Fruit fly (Drosophila melanogaster): ENCODE measurements around the gene cyc.

Gene cyc

DNA sequence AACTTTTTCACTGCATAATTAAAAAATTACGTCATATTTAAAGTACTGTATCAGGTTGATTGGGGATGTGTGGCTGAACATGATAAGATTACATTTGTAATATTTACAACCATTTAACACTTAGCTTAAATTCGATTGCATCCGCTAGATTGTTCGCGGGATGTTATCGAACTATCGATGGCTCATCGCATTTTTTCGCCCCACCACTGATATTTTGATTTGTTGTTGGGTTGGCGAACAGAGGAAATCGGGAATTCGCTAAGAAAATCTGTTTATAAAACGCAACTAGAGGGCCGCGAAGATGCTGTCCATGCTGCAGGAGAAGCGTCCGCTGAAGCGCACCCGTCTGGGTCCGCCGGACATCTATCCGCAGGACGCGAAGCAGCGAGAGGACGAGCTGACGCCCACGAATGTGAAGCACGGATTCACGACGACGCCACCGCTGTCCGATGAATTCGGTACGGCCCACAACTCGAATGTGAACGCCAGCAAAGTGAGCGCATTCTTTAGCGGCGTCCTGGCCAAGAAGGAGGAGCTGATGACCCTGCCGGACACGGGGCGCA lies 20.7 kb upstream of the cyc start, which contains the start of gene kto:
kto (plus strand) TSS at position 240 of the 563 bp plus-strand sequence.
- TF ChIP-seq ac (GFP tag; optimal IDR thresholded peaks at IDR 0.05) (no peak), mirr (GFP tag; optimal IDR thresholded peaks at IDR 0.05) (peak; percentile 57), Xrp1 (GFP tag; IDR thresholded peaks at IDR 0.05) (no peak), Doc3 (GFP tag; IDR thresholded peaks at IDR 0.05; ENCODE audit: partially characterized antibody) (peak; percentile 81), ci (GFP tag; IDR thresholded peaks at IDR 0.05) (no peak), bbx (GFP tag; IDR thresholded peaks at IDR 0.05; ENCODE audit: partially characterized antibody) (peak; percentile 92), zen2 (GFP tag; IDR thresholded peaks at IDR 0.05; ENCODE audit: partially characterized antibody) (peak; percentile 81), dysf (GFP tag; IDR thresholded peaks at IDR 0.05) (no peak), CG6272 (GFP tag; IDR thresholded peaks at IDR 0.05) (no peak), CG9727 (GFP tag; optimal IDR thresholded peaks at IDR 0.05) (no peak), Atf6 (GFP tag; IDR thresholded peaks at IDR 0.05) (no peak), CG10654 (GFP tag; optimal IDR thresholded peaks at IDR 0.05) (no peak), HLHmδ (GFP tag; optimal IDR thresholded peaks at IDR 0.05) (no peak), Sox102F (GFP tag; optimal IDR thresholded peaks at IDR 0.05) (no peak), CG17568 (GFP tag; optimal IDR thresholded peaks at IDR 0.05) (no peak), CoRest (tag; optimal IDR thresholded peaks at IDR 0.05) (no peak), Aef1 (GFP tag; IDR thresholded peaks at IDR 0.05) (peak; percentile 68), Sry-δ (GFP tag; optimal IDR thresholded peaks at IDR 0.05) (peak; percentile 91), oc (tag; optimal IDR thresholded peaks at IDR 0.05) (no peak), CG4360 (GFP tag; IDR thresholded peaks at IDR 0.05) (peak; percentile 76), CG14710 (tag; optimal IDR thresholded peaks at IDR 0.05) (peak; percentile 10), unc-4 (GFP tag; IDR thresholded peaks at IDR 0.05; ENCODE audit: partially characterized antibody) (peak; percentile 91), cwo (GFP tag; optimal IDR thresholded peaks at IDR 0.05) (no peak), Elba2 (GFP tag; optimal IDR thresholded peaks at IDR 0.05) (peak; percentile 20), nom (GFP tag; optimal IDR thresholded peaks at IDR 0.05) (no peak), Neu2 (GFP tag; optimal IDR thresholded peaks at IDR 0.05; ENCODE audit: borderline replicate concordance) (peak; percentile 67), CG18599 (GFP tag; optimal IDR thresholded peaks at IDR 0.05) (no peak), Opbp (GFP tag; IDR thresholded peaks at IDR 0.05; ENCODE audit: partially characterized antibody) (peak; percentile 93), Dip2 (GFP tag; IDR thresholded peaks at IDR 0.05) (no peak), trem (tag; optimal IDR thresholded peaks at IDR 0.05) (peak; percentile 34), nerfin-2 (GFP tag; IDR thresholded peaks at IDR 0.05; ENCODE audit: partially characterized antibody) (peak; percentile 83), MBD-R2 (GFP tag; IDR thresholded peaks at IDR 0.05) (peak; percentile 69), Bdp1 (GFP tag; optimal IDR thresholded peaks at IDR 0.05) (no peak), E2f2 (GFP tag; IDR thresholded peaks at IDR 0.05) (peak; percentile 97), knrl (GFP tag; IDR thresholded peaks at IDR 0.05; ENCODE audit: partially characterized antibody) (peak; percentile 76), mld (GFP tag; IDR thresholded peaks at IDR 0.05; ENCODE audit: partially characterized antibody) (peak; percentile 78), hb (GFP tag; IDR thresholded peaks at IDR 0.05; ENCODE audit: partially characterized antibody) (peak; percentile 73; the same call in 2 of the 3 replicates), CG7963 (GFP tag; IDR thresholded peaks at IDR 0.05; ENCODE audit: partially characterized antibody) (peak; percentile 75), btn (GFP tag; optimal IDR thresholded peaks at IDR 0.05) (no peak), HmgZ (tag; optimal IDR thresholded peaks at IDR 0.05) (peak; percentile 29), shn (GFP tag; optimal IDR thresholded peaks at IDR 0.05) (no peak), dmrt99B (tag; optimal IDR thresholded peaks at IDR 0.05) (no peak), CG17612 (GFP tag; IDR thresholded peaks at IDR 0.05) (no peak), pzg (GFP tag; optimal IDR thresholded peaks at IDR 0.05) (peak; percentile 68), toy (GFP tag; IDR thresholded peaks at IDR 0.05) (no peak), sr (GFP tag; IDR thresholded peaks at IDR 0.05) (0 out of 3 replicates have a peak, but pooled peaks have one; percentile 12), CG3281 (GFP tag; optimal IDR thresholded peaks at IDR 0.05) (no peak), dmrt11E (tag; optimal IDR thresholded peaks at IDR 0.05) (no peak), CG12219 (GFP tag; optimal IDR thresholded peaks at IDR 0.05) (no peak)
